Worm (Caenorhabditis elegans) whole organism, midembryonic: ENCODE results near the gene C04E6.13.

ENCODE experiments used
- tab-1 ChIP-seq: fragments of 200-800 bp; sonication (Bioruptor generic); IDR thresholded peaks from 2 replicates; pipeline ENCODE4 v1.3.6; 2022; ENCODE audit warnings: missing genetic modification characterization, missing compliant biosample characterization
- ztf-23 ChIP-seq: fragments of 200-800 bp; sonication (Bioruptor generic); IDR thresholded peaks from 2 replicates; pipeline ENCODE4 v1.3.6; 2022; ENCODE audit warnings: missing genetic modification reagents, missing genetic modification characterization, missing compliant biosample characterization

- TF ChIP-seq tab-1 (GFP tag; lab: Robert Waterston, UW), result no peak
- TF ChIP-seq ztf-23, result no peak
Measured at ce11 chrV:5953086-5953485, 40.6 kb downstream of the C04E6.13 start.
